Worm (Caenorhabditis elegans) whole organism, young adult: ENCODE measurements around the gene Y51B9A.9.

Experiments used
- B0019.2 ChIP-seq: fragments of 200-800 bp; sonication (Bioruptor generic); conservative IDR thresholded peaks from 2 replicates; pipeline ENCODE4 v1.3.6; 2022; ENCODE audit warnings: missing genetic modification reagents, missing genetic modification characterization, missing compliant biosample characterization
- B0336.3 ChIP-seq: fragments of 200-800 bp; sonication (Bioruptor generic); IDR thresholded peaks from 2 replicates; pipeline ENCODE4 v1.3.6; 2022; ENCODE audit warnings: missing genetic modification characterization, missing compliant biosample characterization
- C17E4.6 ChIP-seq: fragments of 200-800 bp; sonication (Bioruptor generic); IDR thresholded peaks from 2 replicates; pipeline ENCODE4 v1.3.6; 2022; ENCODE audit warnings: missing genetic modification reagents, missing genetic modification characterization, missing compliant biosample characterization
- D2030.7 ChIP-seq: fragments of 200-800 bp; sonication (Bioruptor generic); IDR thresholded peaks from 2 replicates; pipeline ENCODE4 v1.3.6; 2022; ENCODE audit warnings: missing genetic modification reagents, missing genetic modification characterization, missing compliant biosample characterization
- F10E7.11 ChIP-seq: sonication (generic microtip); optimal IDR thresholded peaks from 2 replicates; lab custom pipeline; 2017; ENCODE audit warnings: mild to moderate bottlenecking, missing genetic modification characterization, moderate library complexity, missing compliant biosample characterization
- F23B12.7 ChIP-seq: sonication (generic microtip); optimal IDR thresholded peaks from 2 replicates; lab custom pipeline; 2017; ENCODE audit warnings: missing genetic modification characterization, mild to moderate bottlenecking, missing compliant biosample characterization, antibody characterized with exemption, moderate library complexity; ENCODE audit not compliant: insufficient read depth
- F33H1.4 ChIP-seq: fragments of 200-800 bp; sonication (Bioruptor generic); IDR thresholded peaks from 2 replicates; pipeline ENCODE4 v1.3.6; 2022; ENCODE audit warnings: missing genetic modification reagents, missing genetic modification characterization, missing compliant biosample characterization
- K11D2.4 ChIP-seq: fragments of 200-800 bp; sonication (Bioruptor generic); IDR thresholded peaks from 2 replicates; pipeline ENCODE4 v1.3.6; 2022; ENCODE audit warnings: missing genetic modification reagents, missing genetic modification characterization, missing compliant biosample characterization
- Y53F4B.3 ChIP-seq: fragments of 200-800 bp; sonication (Bioruptor generic); IDR thresholded peaks from 2 replicates; pipeline ENCODE4 v1.3.6; 2022; ENCODE audit warnings: missing genetic modification reagents, missing genetic modification characterization, missing compliant biosample characterization
- Y53G8AR.9 ChIP-seq: fragments of 200-800 bp; sonication (Bioruptor generic); conservative IDR thresholded peaks from 2 replicates; pipeline ENCODE4 v1.3.6; 2022; ENCODE audit warnings: missing genetic modification reagents, missing genetic modification characterization, missing compliant biosample characterization
- Y95B8A.8 ChIP-seq: fragments of 200-800 bp; sonication (Bioruptor generic); IDR thresholded peaks from 2 replicates; pipeline ENCODE4 v1.3.6; 2022; ENCODE audit warnings: missing genetic modification reagents, missing genetic modification characterization, missing compliant biosample characterization
- ZK185.1 ChIP-seq: sonication (generic microtip); optimal IDR thresholded peaks from 2 replicates; lab custom pipeline; 2016; ENCODE audit warnings: mild to moderate bottlenecking, missing genetic modification characterization, missing compliant biosample characterization; ENCODE audit not compliant: poor library complexity, severe bottlenecking
- akir-1 ChIP-seq: fragments of 200-800 bp; sonication (Bioruptor generic); optimal IDR thresholded peaks from 2 replicates; lab custom pipeline; 2018; ENCODE audit warnings: mild to moderate bottlenecking, missing genetic modification characterization, moderate library complexity, missing compliant biosample characterization
- aptf-2 ChIP-seq: fragments of 200-800 bp; sonication (Bioruptor generic); conservative IDR thresholded peaks from 2 replicates; pipeline ENCODE4 v1.3.6; 2022; ENCODE audit warnings: missing genetic modification reagents, missing genetic modification characterization, missing compliant biosample characterization
- atf-7 ChIP-seq: sonication (generic microtip); optimal IDR thresholded peaks from 2 replicates; lab custom pipeline; 2017; ENCODE audit warnings: mild to moderate bottlenecking, missing genetic modification characterization, missing compliant biosample characterization
- attf-5 ChIP-seq: fragments of 200-800 bp; sonication (Bioruptor generic); optimal IDR thresholded peaks from 2 replicates; lab custom pipeline; 2018; ENCODE audit warnings: mild to moderate bottlenecking, missing genetic modification characterization, missing compliant biosample characterization
- ccch-3 ChIP-seq: fragments of 200-800 bp; sonication (Bioruptor generic); optimal IDR thresholded peaks from 2 replicates; lab custom pipeline; 2018; ENCODE audit warnings: mild to moderate bottlenecking, missing genetic modification characterization, missing compliant biosample characterization
- cebp-1 ChIP-seq, 2 experiments: fragments of 200-800 bp in 1 of 2; sonication (Bioruptor generic) in 1 of 2; sonication (generic microtip) in 1 of 2; IDR thresholded peaks in 1 of 2; optimal IDR thresholded peaks in 1 of 2; 2 replicates each; pipeline versions ENCODE4 v1.3.6 to Lab custom; 2017 to 2022; ENCODE audit warnings: missing compliant biosample characterization in 2 of 2, missing genetic modification characterization in 2 of 2, mild to moderate bottlenecking in 1 of 2, missing genetic modification reagents in 1 of 2, moderate library complexity in 1 of 2
- ceh-100 ChIP-seq: fragments of 200-800 bp; sonication (Bioruptor generic); IDR thresholded peaks from 2 replicates; pipeline ENCODE4 v1.3.6; 2022; ENCODE audit warnings: missing genetic modification reagents, missing genetic modification characterization, missing compliant biosample characterization
- ceh-40 ChIP-seq: fragments of 200-800 bp; sonication (Bioruptor generic); IDR thresholded peaks from 2 replicates; pipeline ENCODE4 v1.3.6; 2022; ENCODE audit warnings: missing genetic modification characterization, missing compliant biosample characterization
- ceh-91 ChIP-seq: fragments of 200-800 bp; sonication (Bioruptor generic); IDR thresholded peaks from 2 replicates; pipeline ENCODE4 v1.3.6; 2022; ENCODE audit warnings: missing genetic modification reagents, missing genetic modification characterization, missing compliant biosample characterization
- chd-7 ChIP-seq: sonication (generic microtip); optimal IDR thresholded peaks from 2 replicates; lab custom pipeline; 2016; ENCODE audit warnings: mild to moderate bottlenecking, missing genetic modification characterization, moderate library complexity, missing compliant biosample characterization
- dox-1 ChIP-seq: fragments of 200-800 bp; sonication (Bioruptor generic); IDR thresholded peaks from 2 replicates; pipeline ENCODE4 v1.3.6; 2022; ENCODE audit warnings: missing genetic modification reagents, missing genetic modification characterization, missing compliant biosample characterization
- efl-1 ChIP-seq: fragments of 150-350 bp; optimal IDR thresholded peaks from 2 replicates; lab custom pipeline; 2014; ENCODE audit warnings: missing biosample characterization, missing genetic modification reagents, missing genetic modification characterization
- hlh-12 ChIP-seq: sonication (generic microtip); optimal IDR thresholded peaks from 2 replicates; lab custom pipeline; 2016; ENCODE audit warnings: missing genetic modification characterization, missing compliant biosample characterization
- hlh-26 ChIP-seq: fragments of 200-800 bp; sonication (Bioruptor generic); conservative IDR thresholded peaks from 2 replicates; pipeline ENCODE4 v1.3.6; 2022; ENCODE audit warnings: missing genetic modification reagents, missing genetic modification characterization, missing compliant biosample characterization
- hmg-1.2 ChIP-seq: fragments of 200-800 bp; sonication (Bioruptor generic); IDR thresholded peaks from 2 replicates; pipeline ENCODE4 v1.3.6; 2022; ENCODE audit warnings: missing genetic modification reagents, missing genetic modification characterization, missing compliant biosample characterization
- lin-35 ChIP-seq, 3 experiments: fragments of 150-350 bp in 2 of 3; sonication (generic microtip) in 1 of 3; optimal IDR thresholded peaks; 2 replicates each; lab custom pipeline; 2014 to 2018; ENCODE audit warnings: missing biosample characterization in 3 of 3, missing genetic modification characterization in 3 of 3, missing genetic modification reagents in 3 of 3
- lin-54 ChIP-seq: fragments of 200-800 bp; sonication (Bioruptor generic); optimal IDR thresholded peaks from 2 replicates; lab custom pipeline; 2018; ENCODE audit warnings: mild to moderate bottlenecking, missing genetic modification characterization, missing compliant biosample characterization
- lir-1 ChIP-seq: fragments of 200-800 bp; sonication (Bioruptor generic); conservative IDR thresholded peaks from 2 replicates; pipeline ENCODE4 v1.3.6; 2022; ENCODE audit warnings: missing genetic modification reagents, missing genetic modification characterization, missing compliant biosample characterization
- madf-6 ChIP-seq: fragments of 200-800 bp; sonication (Bioruptor generic); IDR thresholded peaks from 2 replicates; pipeline ENCODE4 v1.3.6; 2022; ENCODE audit warnings: missing genetic modification reagents, missing genetic modification characterization, missing compliant biosample characterization
- mcd-1 ChIP-seq: fragments of 200-800 bp; sonication (Bioruptor generic); IDR thresholded peaks from 2 replicates; pipeline ENCODE4 v1.3.6; 2022; ENCODE audit warnings: missing genetic modification reagents, missing genetic modification characterization, missing compliant biosample characterization
- nfya-2 ChIP-seq: fragments of 200-800 bp; sonication (Bioruptor generic); IDR thresholded peaks from 2 replicates; pipeline ENCODE4 v1.3.6; 2022; ENCODE audit warnings: missing genetic modification reagents, missing genetic modification characterization, missing compliant biosample characterization
- nfyb-1 ChIP-seq: fragments of 200-800 bp; sonication (Bioruptor generic); IDR thresholded peaks from 2 replicates; pipeline ENCODE4 v1.3.6; 2022; ENCODE audit warnings: missing genetic modification reagents, missing genetic modification characterization, missing compliant biosample characterization
- nhr-80 ChIP-seq: sonication (generic microtip); optimal IDR thresholded peaks from 2 replicates; lab custom pipeline; 2016; ENCODE audit warnings: missing genetic modification characterization, missing compliant biosample characterization
- pha-4 ChIP-seq: fragments of 150-350 bp; sonication (generic microtip); optimal IDR thresholded peaks from 2 replicates; lab custom pipeline; 2014; ENCODE audit warnings: missing biosample characterization, missing genetic modification reagents, missing genetic modification characterization
- rcor-1 ChIP-seq: fragments of 200-800 bp; sonication (Bioruptor generic); IDR thresholded peaks from 2 replicates; pipeline ENCODE4 v1.3.6; 2022; ENCODE audit warnings: missing genetic modification reagents, missing genetic modification characterization, missing compliant biosample characterization
- rec-8 ChIP-seq, 2 experiments: sonication (generic microtip); optimal IDR thresholded peaks; 2 replicates each; lab custom pipeline; 2016; ENCODE audit warnings: mild to moderate bottlenecking in 2 of 2, missing genetic modification characterization in 2 of 2, missing genetic modification reagents in 2 of 2, missing genotype in 2 of 2, missing biosample characterization in 1 of 2, missing compliant biosample characterization in 1 of 2, moderate library complexity in 1 of 2
- sea-2 ChIP-seq: fragments of 200-800 bp; sonication (Bioruptor generic); IDR thresholded peaks from 2 replicates; pipeline ENCODE4 v1.3.6; 2022; ENCODE audit warnings: missing genetic modification characterization, missing compliant biosample characterization
- snpc-1.1 ChIP-seq: sonication (generic microtip); optimal IDR thresholded peaks from 2 replicates; lab custom pipeline; 2017; ENCODE audit warnings: missing genetic modification characterization, mild to moderate bottlenecking, missing compliant biosample characterization, antibody characterized with exemption, moderate library complexity, missing genotype, missing genetic modification reagents; ENCODE audit not compliant: insufficient read depth
- snpc-4 ChIP-seq, 5 experiments: fragments of 150-350 bp in 1 of 5; sonication (generic microtip) in 4 of 5; optimal IDR thresholded peaks; 2 replicates each; lab custom pipeline; 2014 to 2018; ENCODE audit warnings: missing genetic modification characterization in 5 of 5, missing biosample characterization in 3 of 5, antibody characterized with exemption in 2 of 5, mild to moderate bottlenecking in 2 of 5, missing compliant biosample characterization in 2 of 5, missing genotype in 2 of 5, moderate library complexity in 2 of 5, missing genetic modification reagents in 1 of 5
- unc-130 ChIP-seq: sonication (generic microtip); optimal IDR thresholded peaks from 2 replicates; lab custom pipeline; 2016; ENCODE audit warnings: missing genetic modification reagents, missing genetic modification characterization, missing compliant biosample characterization
- ztf-18 ChIP-seq: sonication (generic microtip); optimal IDR thresholded peaks from 2 replicates; lab custom pipeline; 2016; ENCODE audit warnings: missing genotype, mild to moderate bottlenecking, missing genetic modification characterization, missing compliant biosample characterization
- ztf-28 ChIP-seq: fragments of 200-800 bp; sonication (Bioruptor generic); IDR thresholded peaks from 2 replicates; pipeline ENCODE4 v1.3.6; 2022; ENCODE audit warnings: missing genetic modification reagents, missing genetic modification characterization, missing compliant biosample characterization
- ztf-6 ChIP-seq: fragments of 200-800 bp; sonication (Bioruptor generic); IDR thresholded peaks from 2 replicates; pipeline ENCODE4 v1.3.6; 2022; ENCODE audit warnings: missing genetic modification reagents, missing genetic modification characterization, missing compliant biosample characterization

Y51B9A.9 gene

ce11 chrII:9416381-9417276 is 19.2 kb upstream of the Y51B9A.9 start, which contains the start of the genes gss-1 and chch-3:
Gene gss-1 (minus strand): TSS chrII:9416431.
Gene chch-3 (plus strand): TSS chrII:9417013.
- TF ChIP-seq ztf-18 (tag; lab: Kevin White, UChicago) (peak; percentile 93), lin-35 (GFP tag; optimal IDR thresholded peaks at IDR 0.05; lab: Kevin White, UChicago) (peak in 1 of 3 experiments; percentile 36), nfyb-1 (GFP tag; lab: Robert Waterston, UW) (no peak), madf-6 (peak; percentile 51), ztf-6 (GFP tag; lab: Robert Waterston, UW) (no peak), D2030.7 (0 out of 2 replicates have a peak, but pooled peaks have one; percentile 34), F10E7.11 (tag; lab: Kevin White, UChicago) (no peak), lin-54 (GFP tag; lab: Kevin White, UChicago) (peak; percentile 49), sea-2 (GFP tag; lab: Robert Waterston, UW) (no peak), rcor-1 (GFP tag; lab: Robert Waterston, UW) (peak; percentile 33; the same call in 1 of the 2 replicates), snpc-4 (GFP tag; optimal IDR thresholded peaks at IDR 0.05; lab: Kevin White, UChicago) (no peak), snpc-4 (tag; optimal IDR thresholded peaks at IDR 0.05; lab: Kevin White, UChicago) (peak in 1 of 4 experiments; percentile 21), rec-8 (tag; optimal IDR thresholded peaks at IDR 0.05; lab: Kevin White, UChicago) (no peak), aptf-2 (GFP tag; lab: Robert Waterston, UW) (no peak), nhr-80 (peak; percentile 74), C17E4.6 (GFP tag; lab: Robert Waterston, UW) (no peak), pha-4 (no peak), F23B12.7 (tag; lab: Kevin White, UChicago) (no peak), attf-5 (GFP tag; lab: Kevin White, UChicago) (peak; percentile 32), K11D2.4 (GFP tag; lab: Robert Waterston, UW) (peak; percentile 23; the same call in 1 of the 2 replicates), snpc-1.1 (tag; lab: Kevin White, UChicago) (no peak), ceh-40 (no peak), cebp-1 (GFP tag; IDR thresholded peaks at IDR 0.05; lab: Robert Waterston, UW) (no peak), cebp-1 (tag; optimal IDR thresholded peaks at IDR 0.05; lab: Kevin White, UChicago) (peak; percentile 55), ztf-28 (GFP tag; lab: Robert Waterston, UW) (no peak), B0019.2 (GFP tag; lab: Robert Waterston, UW) (no peak), nfya-2 (GFP tag; lab: Robert Waterston, UW) (no peak), ceh-91 (GFP tag; lab: Robert Waterston, UW) (no peak), hlh-12 (tag; lab: Kevin White, UChicago) (no peak), akir-1 (no peak), Y95B8A.8 (GFP tag; lab: Robert Waterston, UW) (no peak), hlh-26 (no peak), ccch-3 (GFP tag; lab: Kevin White, UChicago) (no peak), Y53F4B.3 (GFP tag; lab: Robert Waterston, UW) (no peak), hmg-1.2 (peak; percentile 33; the same call in 1 of the 2 replicates), lir-1 (GFP tag; lab: Robert Waterston, UW) (no peak), dox-1 (GFP tag; lab: Robert Waterston, UW) (peak; percentile 53), F33H1.4 (peak; percentile 52), Y53G8AR.9 (GFP tag; lab: Robert Waterston, UW) (no peak), B0336.3 (GFP tag; lab: Robert Waterston, UW) (no peak), atf-7 (no peak), chd-7 (no peak), ZK185.1 (tag; lab: Kevin White, UChicago) (peak; percentile 25), efl-1 (GFP tag; lab: Kevin White, UChicago) (peak; percentile 7), ceh-100 (no peak), unc-130 (no peak), mcd-1 (GFP tag; lab: Robert Waterston, UW) (peak; percentile 40; the same call in 1 of the 2 replicates)
